Fruit fly (Drosophila melanogaster) whole organism, embryonic: Measurements from ENCODE around the gene Jon25Bi.

Source experiments
- ATbp ChIP-seq: fragments of 200-800 bp; sonication (Bioruptor generic); optimal IDR thresholded peaks from 2 replicates; lab custom pipeline; 2017; ENCODE audit warnings: missing biosample characterization, mild to moderate bottlenecking, missing genetic modification characterization, missing genetic modification reagents
- Bteb2 ChIP-seq: fragments of 200-800 bp; sonication (Bioruptor generic); optimal IDR thresholded peaks from 2 replicates; lab custom pipeline; 2016; ENCODE audit warnings: missing biosample characterization, missing genetic modification characterization
- CG10209 ChIP-seq: fragments of 200-800 bp; sonication (Bioruptor generic); optimal IDR thresholded peaks from 3 replicates; lab custom pipeline; 2017; ENCODE audit warnings: missing biosample characterization, mild to moderate bottlenecking, missing genetic modification characterization, missing genetic modification reagents
- CG11093 ChIP-seq: fragments of 200-800 bp; sonication (Bioruptor generic); IDR thresholded peaks from 3 replicates; pipeline ENCODE4 v1.3.6; 2022; ENCODE audit warnings: missing biosample characterization, missing genetic modification characterization
- CG11398 ChIP-seq: fragments of 200-800 bp; sonication (Bioruptor generic); optimal IDR thresholded peaks from 2 replicates; lab custom pipeline; 2016; ENCODE audit warnings: missing biosample characterization, missing genetic modification characterization
- CG11695 ChIP-seq: fragments of 200-800 bp; sonication (Bioruptor generic); IDR thresholded peaks from 3 replicates; pipeline ENCODE4 v1.3.6; 2022; ENCODE audit warnings: missing biosample characterization, missing genetic modification characterization
- CG12071 ChIP-seq: fragments of 200-800 bp; sonication (Bioruptor generic); optimal IDR thresholded peaks from 3 replicates; lab custom pipeline; 2018; ENCODE audit warnings: missing biosample characterization, mild to moderate bottlenecking, missing genetic modification characterization
- CG12769 ChIP-seq: fragments of 200-800 bp; sonication (Bioruptor generic); optimal IDR thresholded peaks from 2 replicates; lab custom pipeline; 2019; ENCODE audit warnings: missing biosample characterization, mild to moderate bottlenecking, missing genetic modification characterization, moderate library complexity
- CG14710 ChIP-seq: fragments of 200-800 bp; sonication (Bioruptor generic); optimal IDR thresholded peaks from 3 replicates; lab custom pipeline; 2019; ENCODE audit warnings: missing biosample characterization, mild to moderate bottlenecking, missing genetic modification characterization, moderate library complexity
- CG15073 ChIP-seq: fragments of 200-800 bp; sonication (Bioruptor generic); optimal IDR thresholded peaks from 2 replicates; lab custom pipeline; 2016; ENCODE audit warnings: missing biosample characterization, missing genetic modification characterization
- CG1602 ChIP-seq: fragments of 200-800 bp; sonication (Bioruptor generic); optimal IDR thresholded peaks from 3 replicates; lab custom pipeline; 2016; ENCODE audit warnings: missing biosample characterization, missing genetic modification characterization
- CG17361 ChIP-seq: fragments of 200-800 bp; sonication (Bioruptor generic); IDR thresholded peaks from 3 replicates; pipeline ENCODE4 v1.3.6; 2022; ENCODE audit warnings: missing biosample characterization, missing genetic modification characterization
- CG17385 ChIP-seq: fragments of 200-800 bp; sonication (Bioruptor generic); optimal IDR thresholded peaks from 3 replicates; lab custom pipeline; 2018; ENCODE audit warnings: missing biosample characterization, mild to moderate bottlenecking, missing genetic modification characterization
- CG1792 ChIP-seq: fragments of 200-800 bp; sonication (Bioruptor generic); optimal IDR thresholded peaks from 2 replicates; lab custom pipeline; 2016; ENCODE audit warnings: missing biosample characterization, missing genetic modification characterization
- CG2129 ChIP-seq: fragments of 200-800 bp; sonication (Bioruptor generic); IDR thresholded peaks from 2 replicates; pipeline ENCODE4 v1.3.6; 2022; ENCODE audit warnings: missing biosample characterization, missing genetic modification characterization; ENCODE audit not compliant: partially characterized antibody
- CG2678 ChIP-seq: fragments of 200-800 bp; sonication (Bioruptor generic); optimal IDR thresholded peaks from 3 replicates; lab custom pipeline; 2019; ENCODE audit warnings: missing biosample characterization, mild to moderate bottlenecking, missing genetic modification characterization, moderate library complexity
- CG31365 ChIP-seq: fragments of 200-800 bp; sonication (Bioruptor generic); optimal IDR thresholded peaks from 2 replicates; lab custom pipeline; 2018; ENCODE audit warnings: missing biosample characterization, mild to moderate bottlenecking, missing genetic modification characterization
- CG31388 ChIP-seq: fragments of 200-800 bp; sonication (Bioruptor generic); optimal IDR thresholded peaks from 2 replicates; lab custom pipeline; 2016; ENCODE audit warnings: missing biosample characterization, missing genetic modification characterization
- CG33213 ChIP-seq: fragments of 200-800 bp; sonication (Bioruptor generic); optimal IDR thresholded peaks from 3 replicates; lab custom pipeline; 2016; ENCODE audit warnings: missing biosample characterization, missing genetic modification characterization
- CG4707 ChIP-seq: fragments of 200-800 bp; sonication (Bioruptor generic); optimal IDR thresholded peaks from 2 replicates; lab custom pipeline; 2018; ENCODE audit warnings: missing biosample characterization, mild to moderate bottlenecking, missing genetic modification characterization, moderate library complexity
- CG6254 ChIP-seq: fragments of 200-800 bp; sonication (Bioruptor generic); optimal IDR thresholded peaks from 3 replicates; lab custom pipeline; 2017; ENCODE audit warnings: mild to moderate bottlenecking, missing biosample characterization, missing genetic modification reagents, missing genetic modification characterization
- CG6272 ChIP-seq: fragments of 200-800 bp; sonication (Bioruptor generic); IDR thresholded peaks from 2 replicates; pipeline ENCODE4 v1.3.6; 2022; ENCODE audit warnings: missing biosample characterization, missing genetic modification characterization
- CG6654 ChIP-seq: fragments of 200-800 bp; sonication (Bioruptor generic); optimal IDR thresholded peaks from 2 replicates; lab custom pipeline; 2017; ENCODE audit warnings: missing biosample characterization, mild to moderate bottlenecking, missing genetic modification characterization
- CG6683 ChIP-seq: fragments of 200-800 bp; sonication (Bioruptor generic); optimal IDR thresholded peaks from 2 replicates; lab custom pipeline; 2017; ENCODE audit warnings: missing biosample characterization, mild to moderate bottlenecking, missing genetic modification characterization, missing genetic modification reagents
- CG7372 ChIP-seq: fragments of 200-800 bp; sonication (Bioruptor generic); IDR thresholded peaks from 2 replicates; pipeline ENCODE4 v1.3.6; 2022; ENCODE audit warnings: missing biosample characterization, missing genetic modification characterization
- CG8281 ChIP-seq: fragments of 200-800 bp; sonication (Bioruptor generic); optimal IDR thresholded peaks from 2 replicates; lab custom pipeline; 2018; ENCODE audit warnings: missing biosample characterization, mild to moderate bottlenecking, missing genetic modification characterization, moderate library complexity
- CTCF ChIP-seq: fragments of 200-800 bp; sonication (Bioruptor generic); optimal IDR thresholded peaks from 2 replicates; lab custom pipeline; 2017; ENCODE audit warnings: missing biosample characterization, mild to moderate bottlenecking, missing genetic modification characterization, moderate library complexity
- Dad ChIP-seq: fragments of 200-800 bp; sonication (Bioruptor generic); optimal IDR thresholded peaks from 3 replicates; lab custom pipeline; 2016; ENCODE audit warnings: missing biosample characterization, missing genetic modification characterization
- Gug ChIP-seq: fragments of 200-800 bp; sonication (Bioruptor generic); IDR thresholded peaks from 4 replicates; pipeline ENCODE4 v1.3.6; 2022; ENCODE audit warnings: missing biosample characterization, missing genetic modification characterization
- H15 ChIP-seq: fragments of 200-800 bp; sonication (Bioruptor generic); IDR thresholded peaks from 3 replicates; pipeline ENCODE4 v1.3.6; 2022; ENCODE audit warnings: missing biosample characterization, missing genetic modification characterization
- Lim3 ChIP-seq: fragments of 200-800 bp; sonication (Bioruptor generic); IDR thresholded peaks from 2 replicates; pipeline ENCODE4 v1.3.6; 2022; ENCODE audit warnings: missing biosample characterization, missing genetic modification characterization
- Oaz ChIP-seq: fragments of 200-800 bp; sonication (Bioruptor generic); IDR thresholded peaks from 2 replicates; pipeline ENCODE4 v1.3.6; 2022; ENCODE audit warnings: missing biosample characterization, missing genetic modification characterization
- TFAM ChIP-seq: fragments of 200-800 bp; sonication (Bioruptor generic); optimal IDR thresholded peaks from 2 replicates; lab custom pipeline; 2017; ENCODE audit warnings: missing biosample characterization, missing genetic modification characterization, inconsistent platforms
- Xrp1 ChIP-seq: fragments of 200-800 bp; sonication (Bioruptor generic); IDR thresholded peaks from 2 replicates; pipeline ENCODE4 v1.3.6; 2022; ENCODE audit warnings: missing biosample characterization, missing genetic modification characterization
- ap ChIP-seq: fragments of 200-800 bp; sonication (Bioruptor generic); IDR thresholded peaks from 2 replicates; pipeline ENCODE4 v1.3.6; 2022; ENCODE audit warnings: missing biosample characterization, missing genetic modification characterization
- az2 ChIP-seq: fragments of 200-800 bp; sonication (Bioruptor generic); optimal IDR thresholded peaks from 3 replicates; lab custom pipeline; 2016; ENCODE audit warnings: missing biosample characterization, missing genetic modification characterization
- bab2 ChIP-seq: fragments of 200-800 bp; sonication (Bioruptor generic); optimal IDR thresholded peaks from 2 replicates; lab custom pipeline; 2016; ENCODE audit warnings: missing biosample characterization, missing genetic modification characterization
- corto ChIP-seq: fragments of 200-800 bp; sonication (Bioruptor generic); optimal IDR thresholded peaks from 2 replicates; lab custom pipeline; 2016; ENCODE audit warnings: missing biosample characterization, mild to moderate bottlenecking, missing genetic modification characterization, moderate library complexity
- dysf ChIP-seq: fragments of 200-800 bp; sonication (Bioruptor generic); IDR thresholded peaks from 3 replicates; pipeline ENCODE4 v1.3.6; 2022; ENCODE audit warnings: missing biosample characterization, missing genetic modification characterization
- ems ChIP-seq: fragments of 200-800 bp; sonication (Bioruptor generic); optimal IDR thresholded peaks from 3 replicates; lab custom pipeline; 2016; ENCODE audit warnings: missing biosample characterization, missing genetic modification characterization
- esg ChIP-seq: fragments of 200-800 bp; sonication (Bioruptor generic); conservative IDR thresholded peaks from 2 replicates; pipeline ENCODE4 v1.3.6; 2022; ENCODE audit warnings: missing biosample characterization, missing genetic modification characterization
- jigr1 ChIP-seq: fragments of 200-800 bp; sonication (Bioruptor generic); IDR thresholded peaks from 3 replicates; pipeline ENCODE4 v1.3.6; 2022; ENCODE audit warnings: missing biosample characterization, missing genetic modification characterization
- lbe ChIP-seq: fragments of 200-800 bp; sonication (Bioruptor generic); optimal IDR thresholded peaks from 2 replicates; lab custom pipeline; 2016; ENCODE audit warnings: missing biosample characterization, mild to moderate bottlenecking, missing genetic modification characterization
- lmd ChIP-seq: fragments of 200-800 bp; sonication (Bioruptor generic); IDR thresholded peaks from 2 replicates; pipeline ENCODE4 v1.3.6; 2022; ENCODE audit warnings: missing biosample characterization, missing genetic modification characterization
- pan ChIP-seq, 4 experiments: fragments of >200 bp in 3 of 4; fragments of 200-800 bp in 1 of 4; sonication (Bioruptor generic) in 1 of 4; optimal IDR thresholded peaks in 3 of 4; IDR thresholded peaks in 1 of 4; 2 replicates each; pipeline versions ENCODE4 v1.3.6 to Lab custom; 2017 to 2022; ENCODE audit warnings: missing biosample characterization in 2 of 4, missing genetic modification characterization in 2 of 4, mixed read lengths in 1 of 4
- ro ChIP-seq: fragments of 200-800 bp; sonication (Bioruptor generic); IDR thresholded peaks from 2 replicates; pipeline ENCODE4 v1.3.6; 2022; ENCODE audit warnings: missing biosample characterization, missing genetic modification characterization
- so ChIP-seq: fragments of 200-800 bp; sonication (Bioruptor generic); IDR thresholded peaks from 3 replicates; pipeline ENCODE4 v1.3.6; 2022; ENCODE audit warnings: missing biosample characterization, missing genetic modification characterization
- wor ChIP-seq: fragments of 200-800 bp; sonication (Bioruptor generic); IDR thresholded peaks from 2 replicates; pipeline ENCODE4 v1.3.6; 2022; ENCODE audit warnings: missing biosample characterization, missing genetic modification characterization
- zen ChIP-seq: fragments of 200-800 bp; sonication (Bioruptor generic); optimal IDR thresholded peaks from 3 replicates; lab custom pipeline; 2018; ENCODE audit warnings: missing biosample characterization, mild to moderate bottlenecking, missing genetic modification characterization, moderate library complexity

Gene Jon25Bi

dm6 chr2L:4997401-4998259, 42.7 kb upstream of the Jon25Bi start (continued):
- TF ChIP-seq so (GFP tag; lab: Robert Waterston, UW) (peak; percentile 99), CTCF (peak; percentile 72), CG17361 (GFP tag; lab: Robert Waterston, UW) (peak; percentile 99), zen (tag; lab: Kevin White, UChicago) (peak; percentile 98), H15 (GFP tag; lab: Robert Waterston, UW) (peak; percentile 99), ro (GFP tag; lab: Robert Waterston, UW) (peak; percentile 99), lmd (GFP tag; lab: Robert Waterston, UW) (peak; percentile 99), Xrp1 (GFP tag; lab: Robert Waterston, UW) (peak; percentile 99), CG1602 (GFP tag; lab: Kevin White, UChicago) (peak; percentile 100), CG14710 (tag; lab: Kevin White, UChicago) (peak; percentile 98), CG11398 (peak; percentile 99), ap (peak; percentile 99), CG2129 (no peak), wor (GFP tag; lab: Robert Waterston, UW) (peak; percentile 99), CG11093 (peak; percentile 99), CG15073 (GFP tag; lab: Kevin White, UChicago) (peak; percentile 91), ATbp (GFP tag; lab: Kevin White, UChicago) (peak; percentile 99), bab2 (GFP tag; lab: Kevin White, UChicago) (peak; percentile 99), Lim3 (GFP tag; lab: Robert Waterston, UW) (peak; percentile 99; the same call in 1 of the 2 replicates), az2 (peak; percentile 99), CG12769 (tag; lab: Kevin White, UChicago) (peak; percentile 99), TFAM (GFP tag; lab: Kevin White, UChicago) (peak; percentile 94), CG31388 (GFP tag; lab: Kevin White, UChicago) (peak; percentile 98), CG12071 (peak; percentile 99), esg (GFP tag; lab: Robert Waterston, UW) (peak; percentile 99), CG31365 (tag; lab: Kevin White, UChicago) (peak; percentile 98), CG6654 (GFP tag; lab: Kevin White, UChicago) (peak; percentile 97), Gug (GFP tag; lab: Robert Waterston, UW) (peak; percentile 99), jigr1 (peak; percentile 99), pan (optimal IDR thresholded peaks at IDR 0.05; lab: Kevin White, UChicago) (no peak), pan (GFP tag; optimal IDR thresholded peaks at IDR 0.05 in 1 of 2, IDR thresholded peaks at IDR 0.05 in 1 of 2) (peak in 1 of 2 experiments; percentile 99), CG33213 (GFP tag; lab: Kevin White, UChicago) (peak; percentile 99), lbe (peak; percentile 98), Oaz (GFP tag; lab: Robert Waterston, UW) (peak; percentile 98), Bteb2 (GFP tag; lab: Kevin White, UChicago) (peak; percentile 98), CG7372 (GFP tag; lab: Robert Waterston, UW) (peak; percentile 99), CG1792 (peak; percentile 99), CG10209 (GFP tag; lab: Kevin White, UChicago) (peak; percentile 99), ems (GFP tag; lab: Kevin White, UChicago) (peak; percentile 99), CG2678 (tag; lab: Kevin White, UChicago) (peak; percentile 99), Dad (peak; percentile 99), corto (GFP tag; lab: Kevin White, UChicago) (peak; percentile 95), CG4707 (GFP tag; lab: Kevin White, UChicago) (peak; percentile 100), CG6272 (GFP tag; lab: Robert Waterston, UW) (peak; percentile 99), CG6683 (GFP tag; lab: Kevin White, UChicago) (peak; percentile 97), CG8281 (tag; lab: Kevin White, UChicago) (peak; percentile 92), CG17385 (GFP tag; lab: Kevin White, UChicago) (peak; percentile 96), dysf (GFP tag; lab: Robert Waterston, UW) (peak; percentile 99), CG11695 (GFP tag; lab: Robert Waterston, UW) (peak; percentile 98), CG6254 (GFP tag; lab: Kevin White, UChicago) (peak; percentile 97)
